Worm (Caenorhabditis elegans): ENCODE data around the gene cdh-9.

The cdh-9 gene

ce11 chrX:16553845-16554426, 41.1 kb upstream of the cdh-9 start, which contains the start of gene K08B5.2 (continued):
- TF ChIP-seq ces-1 (GFP tag; optimal IDR thresholded peaks at IDR 0.05) (no peak), ceh-63 (GFP tag; optimal IDR thresholded peaks at IDR 0.05) (no peak), nhr-71 (tag; optimal IDR thresholded peaks at IDR 0.05) (peak; percentile 48), nhr-20 (tag; optimal IDR thresholded peaks at IDR 0.05) (peak; percentile 25), efl-1 (optimal IDR thresholded peaks at IDR 0.05) (peak in 1 of 2 experiments; percentile 6), efl-1 (GFP tag; optimal IDR thresholded peaks at IDR 0.05 in 1 of 2) (no peak), pqm-1 (tag; optimal IDR thresholded peaks at IDR 0.05) (no peak), hlh-17 (GFP tag; optimal IDR thresholded peaks at IDR 0.05; ENCODE audit: borderline replicate concordance) (no peak), aly-2 (tag; optimal IDR thresholded peaks at IDR 0.05) (no peak), ets-5 (GFP tag; IDR thresholded peaks at IDR 0.05) (no peak), snu-23 (GFP tag; optimal IDR thresholded peaks at IDR 0.05) (peak; percentile 17), lin-35 (GFP tag; optimal IDR thresholded peaks at IDR 0.05) (no peak), sox-4 (tag; optimal IDR thresholded peaks at IDR 0.05) (no peak), ceh-88 (GFP tag; IDR thresholded peaks at IDR 0.05) (no peak), mef-2 (tag; optimal IDR thresholded peaks at IDR 0.05) (no peak), nhr-90 (tag; optimal IDR thresholded peaks at IDR 0.05; ENCODE audit: poor library complexity) (no peak), nhr-47 (tag; optimal IDR thresholded peaks at IDR 0.05) (no peak), lin-15B (tag; optimal IDR thresholded peaks at IDR 0.05) (no peak), lin-14 (GFP tag; optimal IDR thresholded peaks at IDR 0.05) (peak; percentile 64), unc-62 (GFP tag; optimal IDR thresholded peaks at IDR 0.05) (no peak), aha-1 (tag; optimal IDR thresholded peaks at IDR 0.05) (no peak), grh-1 (GFP tag; IDR thresholded peaks at IDR 0.05) (no peak), alr-1 (tag; optimal IDR thresholded peaks at IDR 0.05; ENCODE audit: borderline replicate concordance) (no peak), blmp-1 (tag; optimal IDR thresholded peaks at IDR 0.05) (no peak), fos-1 (tag; optimal IDR thresholded peaks at IDR 0.05) (no peak), isw-1 (GFP tag; IDR thresholded peaks at IDR 0.05) (no peak)

DNA sequence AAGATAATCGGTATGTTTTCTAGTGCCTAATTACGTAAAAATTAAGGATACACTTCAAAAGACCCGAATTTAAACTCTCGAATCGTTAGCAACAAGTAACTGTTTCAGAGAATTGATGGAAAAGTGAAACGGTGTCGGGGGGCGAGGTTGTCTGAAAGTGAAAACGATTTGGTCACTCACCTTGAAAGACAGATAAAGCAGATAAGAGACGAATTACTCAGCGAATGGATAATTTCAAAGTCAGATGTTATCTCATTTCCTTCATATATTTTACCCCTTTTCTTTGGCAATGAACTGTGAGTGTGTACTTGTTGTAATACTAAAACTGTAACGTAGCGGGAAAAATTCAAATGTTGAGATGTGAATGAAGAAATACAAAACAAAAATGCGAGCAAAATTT, 39.3 kb upstream of the cdh-9 start:
- TF ChIP-seq nhr-85 (tag) (peak; percentile 89), blmp-1 (tag; optimal IDR thresholded peaks at IDR 0.05) (peak; percentile 93), lin-14 (GFP tag; optimal IDR thresholded peaks at IDR 0.05) (peak; percentile 56), vab-15 (tag; optimal IDR thresholded peaks at IDR 0.05) (no peak), pag-3 (tag; optimal IDR thresholded peaks at IDR 0.05; ENCODE audit: borderline replicate concordance, insufficient read depth) (no peak)

- TF ChIP-seq nhr-20 (tag; optimal IDR thresholded peaks at IDR 0.05) (no peak), elt-3 (tag; optimal IDR thresholded peaks at IDR 0.05) (peak in 4 of 6 experiments; percentile 18 to 69 (median 52)), nhr-85 (tag) (peak; percentile 42), dsc-1 (tag; optimal IDR thresholded peaks at IDR 0.05) (peak; percentile 40), fos-1 (tag; optimal IDR thresholded peaks at IDR 0.05) (no peak), ets-5 (GFP tag; IDR thresholded peaks at IDR 0.05) (no peak), mep-1 (tag; optimal IDR thresholded peaks at IDR 0.05) (no peak), mef-2 (tag; optimal IDR thresholded peaks at IDR 0.05) (no peak), mab-9 (GFP tag; IDR thresholded peaks at IDR 0.05) (no peak), zag-1 (tag; optimal IDR thresholded peaks at IDR 0.05) (no peak), ama-1 (optimal IDR thresholded peaks at IDR 0.05) (no peak), xbp-1 (tag; optimal IDR thresholded peaks at IDR 0.05) (no peak), fkh-10 (GFP tag; optimal IDR thresholded peaks at IDR 0.05) (no peak), blmp-1 (tag; optimal IDR thresholded peaks at IDR 0.05) (peak; percentile 50), lin-14 (GFP tag; optimal IDR thresholded peaks at IDR 0.05) (peak; percentile 13)
Observed at ce11 chrX:16558117-16558516, 36.9 kb upstream of the cdh-9 start, which contains the start of gene K08B5.1. Gene K08B5.1 (plus strand): TSS chrX:16558434.

DNA sequence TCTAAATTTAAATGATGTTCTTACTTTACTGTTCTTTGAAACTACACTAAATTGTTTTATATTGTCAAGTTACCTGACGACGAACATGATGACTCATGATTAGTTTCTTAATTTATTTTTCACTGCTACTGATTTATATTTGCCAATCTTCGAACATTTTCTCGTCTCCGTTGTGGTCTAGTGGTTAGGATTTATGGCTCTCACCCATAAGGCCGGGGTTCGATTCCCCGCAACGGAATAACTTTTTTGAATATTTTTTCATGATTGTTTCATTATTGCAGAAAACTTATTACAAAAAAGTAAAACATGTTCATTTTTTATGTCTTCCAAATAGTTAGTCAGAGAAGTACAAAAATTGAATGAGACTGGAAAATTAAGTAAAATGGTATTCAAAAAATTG, 36.3 kb upstream of the cdh-9 start:
- TF ChIP-seq zip-4 (GFP tag; optimal IDR thresholded peaks at IDR 0.05) (no peak), ama-1 (optimal IDR thresholded peaks at IDR 0.05) (no peak), ceh-90 (tag; optimal IDR thresholded peaks at IDR 0.05) (no peak), lir-3 (tag; optimal IDR thresholded peaks at IDR 0.05; ENCODE audit: poor library complexity) (peak; percentile 18), swsn-7 (tag; optimal IDR thresholded peaks at IDR 0.05) (peak; percentile 16), lin-35 (GFP tag; optimal IDR thresholded peaks at IDR 0.05) (peak in 1 of 2 experiments; percentile 51), ztf-4 (tag; optimal IDR thresholded peaks at IDR 0.05) (no peak), ets-5 (GFP tag; IDR thresholded peaks at IDR 0.05) (no peak), jun-1 (tag; optimal IDR thresholded peaks at IDR 0.05) (peak; percentile 23), C16A3.4 (tag; optimal IDR thresholded peaks at IDR 0.05) (peak; percentile 15), sup-37 (GFP tag; optimal IDR thresholded peaks at IDR 0.05) (no peak), snpc-4 (tag; optimal IDR thresholded peaks at IDR 0.05) (no peak), rnt-1 (tag; optimal IDR thresholded peaks at IDR 0.05) (peak; percentile 17), nhr-237 (tag; optimal IDR thresholded peaks at IDR 0.05) (no peak), sptf-1 (tag; optimal IDR thresholded peaks at IDR 0.05) (no peak)

Data from whole organism, L1 larva.